Fruit fly (Drosophila melanogaster): ENCODE data around the gene CG6005.

dm6 chr3R:19040685-19041084 lies 16.9 kb upstream of the CG6005 start:
- TF ChIP-seq bab1 (GFP tag; optimal IDR thresholded peaks at IDR 0.05): no peak
- TF ChIP-seq CG33017 (tag; optimal IDR thresholded peaks at IDR 0.05): no peak
- no peak for TF ChIP-seq Crg-1 (GFP tag; optimal IDR thresholded peaks at IDR 0.05)
- no peak for TF ChIP-seq pad (GFP tag; optimal IDR thresholded peaks at IDR 0.05)
- TF ChIP-seq kay (GFP tag; ENCODE audit: borderline replicate concordance): no peak
- no peak for TF ChIP-seq cic (GFP tag; optimal IDR thresholded peaks at IDR 0.05)
- no peak for TF ChIP-seq Mnt (GFP tag; optimal IDR thresholded peaks at IDR 0.05)
- TF ChIP-seq CG12768 (GFP tag; optimal IDR thresholded peaks at IDR 0.05): no peak
- no peak for TF ChIP-seq ovo (GFP tag; optimal IDR thresholded peaks at IDR 0.05)
- no peak for TF ChIP-seq Clk (GFP tag; optimal IDR thresholded peaks at IDR 0.05)
- no peak for TF ChIP-seq cnc (optimal IDR thresholded peaks at IDR 0.05)
